Fruit fly (Drosophila melanogaster) Kc167 (cell line): Measurements from ENCODE around the gene Atg4b.

ENCODE experiments used
- psq ChIP-seq: fragments of >200 bp; optimal IDR thresholded peaks from 2 replicates; lab custom pipeline; 2017; ENCODE audit warnings: missing external identifiers
- ttk ChIP-seq: sonication (Bioruptor generic); optimal IDR thresholded peaks from 2 replicates; lab custom pipeline; 2017; ENCODE audit warnings: missing external identifiers

DNA sequence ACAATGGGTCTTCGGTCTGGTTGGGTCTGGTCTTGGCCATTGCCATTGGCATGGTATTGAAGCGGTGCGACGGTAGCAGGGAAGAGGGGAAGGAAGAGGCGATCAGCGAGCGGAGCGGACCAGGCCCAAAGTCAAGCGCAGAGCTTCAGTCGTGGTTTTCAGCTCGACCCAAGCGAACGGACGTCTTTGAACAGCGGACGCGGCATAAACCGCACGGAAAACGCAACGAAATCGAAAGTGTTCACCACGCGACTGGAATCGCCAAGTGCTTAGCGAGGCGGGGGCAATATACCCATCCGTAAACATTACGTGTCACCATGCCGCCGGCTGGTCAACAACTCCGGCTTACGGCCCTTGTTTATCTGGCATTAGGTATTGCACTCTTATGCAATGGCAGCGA, 40.4 kb downstream of the Atg4b start, which contains the start of gene CG14866:
- TF ChIP-seq ttk (lab: Kevin White, UChicago) (no peak), psq (no peak)
